Worm (Caenorhabditis elegans) whole organism, L2 larva: ENCODE results near the gene clec-6.

Source experiments
- Y55F3AM.14 ChIP-seq: fragments of 200-800 bp; sonication (Bioruptor generic); optimal IDR thresholded peaks from 2 replicates; lab custom pipeline; 2018; ENCODE audit warnings: mild to moderate bottlenecking, missing genetic modification characterization, missing compliant biosample characterization
- ZK546.5 ChIP-seq: sonication (generic microtip); optimal IDR thresholded peaks from 2 replicates; lab custom pipeline; 2017; ENCODE audit warnings: missing biosample characterization, missing genetic modification characterization
- blmp-1 ChIP-seq: sonication (generic microtip); optimal IDR thresholded peaks from 2 replicates; lab custom pipeline; 2017; ENCODE audit warnings: missing genetic modification characterization, mild to moderate bottlenecking, missing compliant biosample characterization, antibody characterized with exemption, moderate library complexity; ENCODE audit not compliant: insufficient read depth
- ceh-16 ChIP-seq: fragments of 150-350 bp; optimal IDR thresholded peaks from 2 replicates; lab custom pipeline; 2014; ENCODE audit warnings: missing biosample characterization, missing genetic modification characterization
- egl-27 ChIP-seq: sonication (generic microtip); optimal IDR thresholded peaks from 3 replicates; lab custom pipeline; 2017; ENCODE audit warnings: missing biosample characterization, missing genetic modification reagents, missing genetic modification characterization
- lin-39 ChIP-seq: fragments of 150-350 bp; optimal IDR thresholded peaks from 2 replicates; lab custom pipeline; 2014; ENCODE audit warnings: missing biosample characterization, missing genetic modification reagents, missing genetic modification characterization
- nhr-11 ChIP-seq: fragments of 150-350 bp; optimal IDR thresholded peaks from 2 replicates; lab custom pipeline; 2014; ENCODE audit warnings: missing biosample characterization, missing genetic modification characterization
- nhr-12 ChIP-seq: fragments of 150-350 bp; optimal IDR thresholded peaks from 2 replicates; lab custom pipeline; 2014; ENCODE audit warnings: missing biosample characterization, missing genetic modification characterization
- nhr-25 ChIP-seq: fragments of 150-350 bp; sonication (generic microtip); optimal IDR thresholded peaks from 3 replicates; lab custom pipeline; 2014; ENCODE audit warnings: missing biosample characterization, missing genetic modification characterization
- unc-39 ChIP-seq: fragments of 150-350 bp; optimal IDR thresholded peaks from 2 replicates; lab custom pipeline; 2014; ENCODE audit warnings: missing biosample characterization, missing genetic modification characterization
- unc-62 ChIP-seq: fragments of 150-350 bp; optimal IDR thresholded peaks from 2 replicates; lab custom pipeline; 2014; ENCODE audit warnings: missing biosample characterization, missing genetic modification reagents, missing genetic modification characterization
- zag-1 ChIP-seq: fragments of 150-350 bp; optimal IDR thresholded peaks from 2 replicates; lab custom pipeline; 2014; ENCODE audit warnings: missing biosample characterization, missing genetic modification characterization

ce11 chrIII:4932203-4932699 lies 45.0 kb upstream of the clec-6 start, which contains the start of the genes C26E6.12 and eri-9:
- no peak for TF ChIP-seq zag-1 (tag; lab: Kevin White, UChicago)
- no peak for TF ChIP-seq nhr-25
- TF ChIP-seq lin-39, result no peak
- TF ChIP-seq blmp-1, result no peak
- TF ChIP-seq Y55F3AM.14 (GFP tag; lab: Kevin White, UChicago), result no peak
- TF ChIP-seq unc-62 (GFP tag; lab: Kevin White, UChicago), result no peak
- TF ChIP-seq ZK546.5 (tag; lab: Kevin White, UChicago), result no peak
- TF ChIP-seq egl-27 (tag; lab: Kevin White, UChicago), result no peak
- TF ChIP-seq nhr-12, result no peak
- TF ChIP-seq ceh-16 (tag; lab: Kevin White, UChicago), result no peak
- TF ChIP-seq unc-39 (tag; lab: Kevin White, UChicago), result no peak
- no peak for TF ChIP-seq nhr-11 (tag; lab: Kevin White, UChicago)
